Worm (Caenorhabditis elegans): Measurements from ENCODE around the gene prx-14.
A peak's percentile ranks its signal among the peaks of the same experiment; 100 is the strongest.

prx-14 gene

ce11 chrIV:11210781-11211256 lies 27.9 kb downstream of the prx-14 start, which contains the start of gene adk-1:
adk-1 (minus strand) TSS chrIV:11210831.
- TF ChIP-seq blmp-1 (tag; optimal IDR thresholded peaks at IDR 0.05), result no peak
- no peak for TF ChIP-seq elt-1 (tag; optimal IDR thresholded peaks at IDR 0.05; ENCODE audit: borderline replicate concordance, insufficient read depth)
- no peak for TF ChIP-seq sptf-1 (tag; optimal IDR thresholded peaks at IDR 0.05)
- no peak for TF ChIP-seq ces-1 (GFP tag; optimal IDR thresholded peaks at IDR 0.05)
- no peak for TF ChIP-seq ceh-39 (tag; optimal IDR thresholded peaks at IDR 0.05)
- no peak for TF ChIP-seq lin-13 (tag; optimal IDR thresholded peaks at IDR 0.05)
- no peak for TF ChIP-seq mep-1 (tag; optimal IDR thresholded peaks at IDR 0.05)
- no peak for TF ChIP-seq ztf-11 (tag; optimal IDR thresholded peaks at IDR 0.05)
- no peak for TF ChIP-seq unc-120 (tag; optimal IDR thresholded peaks at IDR 0.05; ENCODE audit: poor library complexity, severe bottlenecking)
- no peak for TF ChIP-seq mab-5 (tag; optimal IDR thresholded peaks at IDR 0.05)
- no peak for TF ChIP-seq M03D4.4 (tag; optimal IDR thresholded peaks at IDR 0.05)
- TF ChIP-seq bed-3 (GFP tag; optimal IDR thresholded peaks at IDR 0.05), result no peak
- TF ChIP-seq mls-2 (tag; optimal IDR thresholded peaks at IDR 0.05), result no peak
- TF ChIP-seq pha-4 (tag; optimal IDR thresholded peaks at IDR 0.05), result no peak
- no peak for TF ChIP-seq tbx-8 (GFP tag; optimal IDR thresholded peaks at IDR 0.05)
- TF ChIP-seq lsy-2 (tag; optimal IDR thresholded peaks at IDR 0.05), result no peak
- TF ChIP-seq drap-1 (GFP tag; optimal IDR thresholded peaks at IDR 0.05), result no peak
- no peak for TF ChIP-seq ceh-83 (GFP tag; optimal IDR thresholded peaks at IDR 0.05)
- no peak for TF ChIP-seq nhr-12 (tag; optimal IDR thresholded peaks at IDR 0.05)

- TF ChIP-seq cnd-1 (tag; optimal IDR thresholded peaks at IDR 0.05) (no peak), unc-62 (GFP tag; optimal IDR thresholded peaks at IDR 0.05) (no peak), mls-2 (tag; optimal IDR thresholded peaks at IDR 0.05) (no peak), mep-1 (tag; optimal IDR thresholded peaks at IDR 0.05) (no peak), nhr-76 (tag; optimal IDR thresholded peaks at IDR 0.05) (no peak), elt-1 (tag; optimal IDR thresholded peaks at IDR 0.05; ENCODE audit: borderline replicate concordance, insufficient read depth) (peak; percentile 94), ceh-83 (GFP tag; optimal IDR thresholded peaks at IDR 0.05) (no peak), zip-8 (tag; optimal IDR thresholded peaks at IDR 0.05) (no peak), M03D4.4 (tag; optimal IDR thresholded peaks at IDR 0.05) (no peak), ham-2 (GFP tag; optimal IDR thresholded peaks at IDR 0.05) (peak; percentile 84), snpc-4 (tag; optimal IDR thresholded peaks at IDR 0.05) (no peak), unc-39 (tag; optimal IDR thresholded peaks at IDR 0.05) (no peak), tbx-8 (GFP tag; optimal IDR thresholded peaks at IDR 0.05) (no peak)
Observed at ce11 chrIV:11211547-11211946, 28.6 kb downstream of the prx-14 start.

DNA sequence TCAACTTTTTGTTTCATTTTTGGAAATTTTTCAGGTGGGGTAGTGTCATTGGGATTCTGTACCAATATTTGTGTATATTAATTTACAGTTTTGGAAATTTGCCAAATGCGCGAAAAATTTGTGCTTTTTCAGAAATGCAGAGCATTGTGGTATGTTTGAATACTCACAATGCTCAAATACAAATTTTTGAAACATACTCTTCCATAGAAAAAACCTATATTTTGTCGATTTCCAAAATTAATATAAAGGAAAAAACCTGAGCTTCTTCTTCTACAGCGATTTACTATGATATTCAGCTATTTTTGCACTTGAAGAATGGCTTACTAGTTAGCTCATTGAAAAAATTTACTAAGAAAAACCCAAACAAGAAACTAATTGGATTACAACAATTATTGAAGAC lies 30.0 kb downstream of the prx-14 start:
- TF ChIP-seq elt-3 (tag; optimal IDR thresholded peaks at IDR 0.05), result no peak
- no peak for TF ChIP-seq flh-1 (GFP tag; optimal IDR thresholded peaks at IDR 0.05)
- no peak for TF ChIP-seq unc-120 (tag; optimal IDR thresholded peaks at IDR 0.05; ENCODE audit: poor library complexity, severe bottlenecking)
- no peak for TF ChIP-seq nhr-76 (tag; optimal IDR thresholded peaks at IDR 0.05)
- no peak for TF ChIP-seq hlh-1 (tag; optimal IDR thresholded peaks at IDR 0.05)
- TF ChIP-seq blmp-1 (tag; optimal IDR thresholded peaks at IDR 0.05), result no peak
- no peak for TF ChIP-seq nhr-2 (tag; optimal IDR thresholded peaks at IDR 0.05)
- no peak for TF ChIP-seq ceh-39 (tag; optimal IDR thresholded peaks at IDR 0.05)
- TF ChIP-seq ceh-43 (GFP tag; optimal IDR thresholded peaks at IDR 0.05), result no peak
- no peak for TF ChIP-seq pha-4 (tag; optimal IDR thresholded peaks at IDR 0.05)

DNA sequence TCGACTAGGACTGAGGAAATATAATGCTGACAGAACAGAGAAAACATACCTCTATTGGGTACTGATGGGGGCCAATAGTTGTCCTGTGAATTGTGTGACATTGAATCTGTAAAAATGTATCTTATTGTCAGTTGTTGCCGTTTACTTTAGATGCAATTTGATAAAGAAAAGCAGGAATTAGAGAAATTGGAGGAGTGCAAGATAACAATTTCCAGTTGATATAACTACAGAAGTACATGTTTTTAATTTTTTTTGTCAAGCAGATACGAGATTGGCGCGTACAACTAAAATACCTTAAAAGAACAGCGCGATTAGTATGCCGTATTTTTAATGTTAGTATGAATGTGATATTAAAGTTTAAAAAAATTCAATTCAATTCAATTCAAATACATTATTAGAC lies 35.1 kb downstream of the prx-14 start, which contains the start of gene zip-6:
zip-6 (minus strand) TSS at position 101 of the 400 bp plus-strand sequence.
- no peak for TF ChIP-seq bed-3 (GFP tag; optimal IDR thresholded peaks at IDR 0.05)
- no peak for TF ChIP-seq elt-1 (tag; optimal IDR thresholded peaks at IDR 0.05; ENCODE audit: borderline replicate concordance, insufficient read depth)
- TF ChIP-seq lsy-2 (tag; optimal IDR thresholded peaks at IDR 0.05), result no peak
- no peak for TF ChIP-seq ham-2 (GFP tag; optimal IDR thresholded peaks at IDR 0.05)
- no peak for TF ChIP-seq ceh-39 (tag; optimal IDR thresholded peaks at IDR 0.05)
- TF ChIP-seq unc-120 (tag; optimal IDR thresholded peaks at IDR 0.05; ENCODE audit: poor library complexity, severe bottlenecking), result no peak
- TF ChIP-seq drap-1 (GFP tag; optimal IDR thresholded peaks at IDR 0.05), result no peak
- TF ChIP-seq nhr-237 (tag; optimal IDR thresholded peaks at IDR 0.05), result no peak

DNA sequence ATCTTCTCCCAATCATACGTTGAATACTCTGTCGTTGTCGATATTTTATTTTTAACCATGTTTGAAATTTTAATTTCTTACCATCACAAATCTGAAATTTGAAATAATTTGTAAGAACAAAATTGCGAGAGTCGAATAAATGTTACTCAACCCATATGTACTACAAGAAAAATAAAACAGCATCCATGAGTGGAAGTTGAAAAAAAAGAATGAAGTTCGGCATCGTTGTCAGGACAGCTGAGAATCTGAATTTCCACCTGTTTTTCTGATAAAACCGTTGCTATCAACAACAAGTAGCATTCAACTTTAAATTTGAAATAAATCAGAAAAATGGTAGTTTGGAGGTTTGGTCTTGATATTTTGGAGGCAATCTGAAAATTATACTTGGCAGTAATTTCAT lies 40.9 kb downstream of the prx-14 start, which contains the start of gene C29F4.3:
C29F4.3 (minus strand) TSS at position 101 of the 400 bp plus-strand sequence.
- TF ChIP-seq nhr-76 (tag; optimal IDR thresholded peaks at IDR 0.05) (no peak), lin-13 (tag; optimal IDR thresholded peaks at IDR 0.05) (no peak), flh-1 (GFP tag; optimal IDR thresholded peaks at IDR 0.05) (no peak), ham-2 (GFP tag; optimal IDR thresholded peaks at IDR 0.05) (no peak), M03D4.4 (tag; optimal IDR thresholded peaks at IDR 0.05) (no peak), zip-8 (tag; optimal IDR thresholded peaks at IDR 0.05) (no peak), lsy-2 (tag; optimal IDR thresholded peaks at IDR 0.05) (no peak)
